Worm (Caenorhabditis elegans): ENCODE data around the gene F57A8.6.

The F57A8.6 gene

ce11 chrV:10072721-10073120 is 972 bp downstream of the F57A8.6 start (continued):
- TF ChIP-seq snpc-1.1 (tag; optimal IDR thresholded peaks at IDR 0.05; ENCODE audit: insufficient read depth) (no peak), akir-1 (GFP tag; optimal IDR thresholded peaks at IDR 0.05) (no peak), nfyb-1 (GFP tag; IDR thresholded peaks at IDR 0.05) (no peak)

- TF ChIP-seq ztf-3 (GFP tag; optimal IDR thresholded peaks at IDR 0.05) = no peak
- no peak for TF ChIP-seq let-607 (tag; optimal IDR thresholded peaks at IDR 0.05)
- TF ChIP-seq ceh-91 (GFP tag; IDR thresholded peaks at IDR 0.05) = no peak
- no peak for TF ChIP-seq hmg-1.2 (GFP tag; IDR thresholded peaks at IDR 0.05)
- TF ChIP-seq lsl-1 (GFP tag; optimal IDR thresholded peaks at IDR 0.05) = no peak
- TF ChIP-seq egrh-3 (GFP tag; IDR thresholded peaks at IDR 0.05) = no peak
- TF ChIP-seq ceh-58 (GFP tag; IDR thresholded peaks at IDR 0.05) = no peak
- TF ChIP-seq dpff-1 (tag; optimal IDR thresholded peaks at IDR 0.05) = no peak
- no peak for TF ChIP-seq lsy-27 (tag; optimal IDR thresholded peaks at IDR 0.05; ENCODE audit: borderline replicate concordance, insufficient read depth)
- TF ChIP-seq nhr-80 (tag; optimal IDR thresholded peaks at IDR 0.05) = no peak
Measured at ce11 chrV:10070541-10070940, 3.2 kb downstream of the F57A8.6 start, which contains the start of gene nhr-192. Gene nhr-192 (minus strand): TSS chrV:10070641.

ce11 chrV:10066769-10067168 is 6.9 kb downstream of the F57A8.6 start, which contains the start of gene npr-39:
Gene npr-39 (plus strand): TSS chrV:10067069.
- TF ChIP-seq lin-40 (tag; optimal IDR thresholded peaks at IDR 0.05) = no peak

- TF ChIP-seq T26A5.8 (tag; optimal IDR thresholded peaks at IDR 0.05) (no peak), nhr-179 (tag; optimal IDR thresholded peaks at IDR 0.05) (no peak), ceh-91 (GFP tag; IDR thresholded peaks at IDR 0.05) (no peak), attf-5 (GFP tag; optimal IDR thresholded peaks at IDR 0.05) (no peak), ZK185.1 (tag; optimal IDR thresholded peaks at IDR 0.05; ENCODE audit: poor library complexity, severe bottlenecking) (no peak), ztf-6 (GFP tag; IDR thresholded peaks at IDR 0.05) (no peak), lin-40 (tag; optimal IDR thresholded peaks at IDR 0.05) (no peak), nhr-80 (tag; optimal IDR thresholded peaks at IDR 0.05) (no peak), F37B4.10 (GFP tag; IDR thresholded peaks at IDR 0.05) (no peak), rpc-1 (optimal IDR thresholded peaks at IDR 0.05) (no peak), rpc-1 (tag; optimal IDR thresholded peaks at IDR 0.05) (no peak)
Measured at ce11 chrV:10065679-10066078, 8.0 kb downstream of the F57A8.6 start.

ce11 chrV:10064221-10064620 is 9.5 kb downstream of the F57A8.6 start, which contains the start of gene fipr-13:
Gene fipr-13 (plus strand): TSS chrV:10064521.
- TF ChIP-seq dpl-1 (GFP tag; optimal IDR thresholded peaks at IDR 0.05) = no peak
- TF ChIP-seq die-1 (tag; optimal IDR thresholded peaks at IDR 0.05) = no peak

ce11 chrV:10060039-10060438 is 13.7 kb downstream of the F57A8.6 start:
- no peak for TF ChIP-seq B0019.2 (GFP tag; conservative IDR thresholded peaks at IDR 0.05)
- no peak for TF ChIP-seq sea-2 (GFP tag; IDR thresholded peaks at IDR 0.05)
- no peak for TF ChIP-seq ets-4 (GFP tag; optimal IDR thresholded peaks at IDR 0.05)
- no peak for TF ChIP-seq mel-28 (tag; optimal IDR thresholded peaks at IDR 0.05; ENCODE audit: borderline replicate concordance)
- no peak for TF ChIP-seq ZK185.1 (tag; optimal IDR thresholded peaks at IDR 0.05; ENCODE audit: poor library complexity, severe bottlenecking)
- no peak for TF ChIP-seq lin-35 (GFP tag; optimal IDR thresholded peaks at IDR 0.05)
- TF ChIP-seq K11D2.4 (GFP tag; IDR thresholded peaks at IDR 0.05) = no peak
- no peak for TF ChIP-seq mxl-1 (tag; optimal IDR thresholded peaks at IDR 0.05)
- no peak for TF ChIP-seq ztf-22 (GFP tag; optimal IDR thresholded peaks at IDR 0.05)
- TF ChIP-seq Y56A3A.18 (GFP tag; IDR thresholded peaks at IDR 0.05) = no peak
- TF ChIP-seq ztf-28 (GFP tag; IDR thresholded peaks at IDR 0.05) = no peak
- TF ChIP-seq nfya-2 (GFP tag; IDR thresholded peaks at IDR 0.05) = no peak

Measured in whole organism, young adult.